Worm (Caenorhabditis elegans) whole organism, late embryonic: ENCODE data around the gene rpl-16.
A peak's percentile ranks its signal among the peaks of the same experiment; 100 is the strongest.

ENCODE experiments used
- C08G9.2 ChIP-seq: sonication (generic microtip); optimal IDR thresholded peaks from 2 replicates; lab custom pipeline; 2016; ENCODE audit warnings: mild to moderate bottlenecking, missing genetic modification characterization, moderate library complexity, missing compliant biosample characterization
- F13H6.1 ChIP-seq: sonication (generic microtip); optimal IDR thresholded peaks from 2 replicates; lab custom pipeline; 2016; ENCODE audit warnings: missing genetic modification characterization, missing compliant biosample characterization
- K02D7.2 ChIP-seq: sonication (generic microtip); optimal IDR thresholded peaks from 2 replicates; lab custom pipeline; 2017; ENCODE audit warnings: mild to moderate bottlenecking, missing genetic modification characterization, missing compliant biosample characterization
- T23F11.4 ChIP-seq: fragments of 200-800 bp; sonication (Bioruptor generic); optimal IDR thresholded peaks from 2 replicates; lab custom pipeline; 2018; ENCODE audit warnings: mild to moderate bottlenecking, missing genetic modification characterization, missing compliant biosample characterization
- ceh-14 ChIP-seq: sonication (generic microtip); optimal IDR thresholded peaks from 2 replicates; lab custom pipeline; 2016; ENCODE audit warnings: missing genotype, missing genetic modification characterization, missing compliant biosample characterization
- ceh-18 ChIP-seq: sonication (generic microtip); optimal IDR thresholded peaks from 2 replicates; lab custom pipeline; 2016; ENCODE audit warnings: missing genetic modification characterization, missing compliant biosample characterization
- ceh-2 ChIP-seq: sonication (generic microtip); optimal IDR thresholded peaks from 2 replicates; lab custom pipeline; 2016; ENCODE audit warnings: missing genotype, missing genetic modification characterization, missing compliant biosample characterization
- ceh-22 ChIP-seq: sonication (generic microtip); optimal IDR thresholded peaks from 2 replicates; lab custom pipeline; 2017; ENCODE audit warnings: missing biosample characterization, missing genetic modification characterization
- ceh-24 ChIP-seq: sonication (generic microtip); optimal IDR thresholded peaks from 2 replicates; lab custom pipeline; 2016; ENCODE audit warnings: mild to moderate bottlenecking, missing genetic modification characterization, missing compliant biosample characterization
- ceh-30 ChIP-seq: fragments of 150-350 bp; optimal IDR thresholded peaks from 2 replicates; lab custom pipeline; 2014; ENCODE audit warnings: missing biosample characterization, missing genetic modification characterization
- ceh-31 ChIP-seq: sonication (generic microtip); optimal IDR thresholded peaks from 2 replicates; lab custom pipeline; 2016; ENCODE audit warnings: missing genetic modification characterization, missing compliant biosample characterization
- ceh-34 ChIP-seq: sonication (generic microtip); optimal IDR thresholded peaks from 2 replicates; lab custom pipeline; 2016; ENCODE audit warnings: mild to moderate bottlenecking, missing genetic modification characterization, missing compliant biosample characterization
- ceh-48 ChIP-seq: sonication (generic microtip); optimal IDR thresholded peaks from 2 replicates; lab custom pipeline; 2016; ENCODE audit warnings: missing genetic modification characterization, inconsistent platforms, missing compliant biosample characterization
- ceh-6 ChIP-seq: fragments of 200-800 bp; sonication (Bioruptor generic); optimal IDR thresholded peaks from 2 replicates; lab custom pipeline; 2018; ENCODE audit warnings: mild to moderate bottlenecking, missing genetic modification characterization, missing compliant biosample characterization
- che-1 ChIP-seq: sonication (generic microtip); optimal IDR thresholded peaks from 2 replicates; lab custom pipeline; 2016; ENCODE audit warnings: mild to moderate bottlenecking, missing genetic modification characterization, missing compliant biosample characterization
- dmd-4 ChIP-seq: sonication (generic microtip); optimal IDR thresholded peaks from 2 replicates; lab custom pipeline; 2016; ENCODE audit warnings: borderline replicate concordance, missing genetic modification characterization, missing compliant biosample characterization
- dve-1 ChIP-seq: sonication (generic microtip); optimal IDR thresholded peaks from 2 replicates; lab custom pipeline; 2017; ENCODE audit warnings: antibody characterized with exemption, mild to moderate bottlenecking, missing genetic modification characterization, missing compliant biosample characterization
- elt-2 ChIP-seq: sonication (generic microtip); optimal IDR thresholded peaks from 2 replicates; lab custom pipeline; 2016; ENCODE audit warnings: missing genetic modification reagents, missing genetic modification characterization, missing compliant biosample characterization
- elt-4 ChIP-seq: sonication (generic microtip); optimal IDR thresholded peaks from 2 replicates; lab custom pipeline; 2016; ENCODE audit warnings: missing genetic modification characterization, missing compliant biosample characterization
- ets-4 ChIP-seq: sonication (generic microtip); optimal IDR thresholded peaks from 2 replicates; lab custom pipeline; 2016; ENCODE audit warnings: missing genetic modification characterization, missing compliant biosample characterization
- eyg-1 ChIP-seq: sonication (generic microtip); optimal IDR thresholded peaks from 2 replicates; lab custom pipeline; 2016; ENCODE audit warnings: missing genotype, missing genetic modification characterization, missing compliant biosample characterization
- fax-1 ChIP-seq: sonication (generic microtip); optimal IDR thresholded peaks from 2 replicates; lab custom pipeline; 2016; ENCODE audit warnings: missing genotype, missing genetic modification characterization, missing compliant biosample characterization
- hlh-13 ChIP-seq: fragments of 200-800 bp; sonication (Bioruptor generic); optimal IDR thresholded peaks from 2 replicates; lab custom pipeline; 2018; ENCODE audit warnings: mild to moderate bottlenecking, missing genetic modification characterization, missing compliant biosample characterization
- hlh-15 ChIP-seq: sonication (generic microtip); optimal IDR thresholded peaks from 2 replicates; lab custom pipeline; 2016; ENCODE audit warnings: missing genetic modification characterization, missing compliant biosample characterization
- hlh-30 ChIP-seq: sonication (generic microtip); optimal IDR thresholded peaks from 2 replicates; lab custom pipeline; 2017; ENCODE audit warnings: antibody characterized with exemption, missing genetic modification characterization, missing compliant biosample characterization; ENCODE audit not compliant: insufficient read depth
- hlh-6 ChIP-seq: sonication (generic microtip); optimal IDR thresholded peaks from 2 replicates; lab custom pipeline; 2016; ENCODE audit warnings: missing genotype, missing genetic modification characterization, missing compliant biosample characterization
- hlh-8 ChIP-seq: sonication (generic microtip); optimal IDR thresholded peaks from 2 replicates; lab custom pipeline; 2016; ENCODE audit warnings: missing genotype, missing genetic modification characterization, missing compliant biosample characterization
- lim-6 ChIP-seq: sonication (generic microtip); optimal IDR thresholded peaks from 2 replicates; lab custom pipeline; 2016; ENCODE audit warnings: missing genetic modification characterization, missing compliant biosample characterization
- lin-11 ChIP-seq: fragments of 200-800 bp; sonication (Bioruptor generic); optimal IDR thresholded peaks from 2 replicates; lab custom pipeline; 2018; ENCODE audit warnings: mild to moderate bottlenecking, missing genetic modification characterization, missing compliant biosample characterization
- mec-3 ChIP-seq: sonication (generic microtip); optimal IDR thresholded peaks from 2 replicates; lab custom pipeline; 2016; ENCODE audit warnings: borderline replicate concordance, missing genetic modification characterization, missing compliant biosample characterization
- nfya-1 ChIP-seq: sonication (generic microtip); optimal IDR thresholded peaks from 2 replicates; lab custom pipeline; 2017; ENCODE audit warnings: missing genetic modification characterization, mild to moderate bottlenecking, missing compliant biosample characterization, antibody characterized with exemption, moderate library complexity
- nhr-11 ChIP-seq: fragments of 150-350 bp; optimal IDR thresholded peaks from 2 replicates; lab custom pipeline; 2014; ENCODE audit warnings: missing biosample characterization, missing genetic modification characterization
- pag-3 ChIP-seq: sonication (generic microtip); optimal IDR thresholded peaks from 2 replicates; lab custom pipeline; 2016; ENCODE audit warnings: missing compliant biosample characterization, missing genetic modification characterization, borderline replicate concordance
- pat-9 ChIP-seq: fragments of 200-800 bp; sonication (Bioruptor generic); optimal IDR thresholded peaks from 2 replicates; lab custom pipeline; 2018; ENCODE audit warnings: mild to moderate bottlenecking, missing genetic modification characterization, moderate library complexity, missing compliant biosample characterization
- pax-1 ChIP-seq: fragments of 150-350 bp; optimal IDR thresholded peaks from 2 replicates; lab custom pipeline; 2014; ENCODE audit warnings: missing biosample characterization, missing genetic modification characterization
- pqm-1 ChIP-seq: sonication (generic microtip); optimal IDR thresholded peaks from 2 replicates; lab custom pipeline; 2016; ENCODE audit warnings: missing genetic modification characterization, missing compliant biosample characterization
- pros-1 ChIP-seq: fragments of 150-350 bp; optimal IDR thresholded peaks from 2 replicates; lab custom pipeline; 2014; ENCODE audit warnings: missing biosample characterization, missing genetic modification reagents, missing genetic modification characterization
- ref-2 ChIP-seq: sonication (generic microtip); optimal IDR thresholded peaks from 2 replicates; lab custom pipeline; 2016; ENCODE audit warnings: missing genetic modification characterization, missing compliant biosample characterization
- rnt-1 ChIP-seq: sonication (generic microtip); optimal IDR thresholded peaks from 2 replicates; lab custom pipeline; 2016; ENCODE audit warnings: missing genetic modification characterization, missing compliant biosample characterization
- sdc-2 ChIP-seq: sonication (generic microtip); optimal IDR thresholded peaks from 2 replicates; lab custom pipeline; 2016; ENCODE audit warnings: missing genotype, missing genetic modification characterization, missing compliant biosample characterization
- sox-2 ChIP-seq: fragments of 200-800 bp; sonication (Bioruptor generic); IDR thresholded peaks from 2 replicates; pipeline ENCODE4 v1.3.6; 2022; ENCODE audit warnings: missing genetic modification reagents, missing genetic modification characterization, missing compliant biosample characterization
- sox-4 ChIP-seq: sonication (generic microtip); optimal IDR thresholded peaks from 2 replicates; lab custom pipeline; 2017; ENCODE audit warnings: mild to moderate bottlenecking, missing genetic modification characterization, inconsistent platforms, missing compliant biosample characterization
- tbx-2 ChIP-seq: sonication (generic microtip); optimal IDR thresholded peaks from 2 replicates; lab custom pipeline; 2016; ENCODE audit warnings: missing genetic modification characterization, missing compliant biosample characterization
- unc-3 ChIP-seq, 2 experiments: fragments of 200-800 bp in 1 of 2; sonication (Bioruptor generic) in 1 of 2; sonication (generic microtip) in 1 of 2; conservative IDR thresholded peaks in 1 of 2; optimal IDR thresholded peaks in 1 of 2; 2 replicates each; pipeline versions ENCODE4 v1.3.6 to Lab custom; 2016 to 2022; ENCODE audit warnings: missing compliant biosample characterization in 2 of 2, missing genetic modification characterization in 2 of 2, missing genetic modification reagents in 1 of 2
- unc-42 ChIP-seq: sonication (generic microtip); optimal IDR thresholded peaks from 2 replicates; lab custom pipeline; 2016; ENCODE audit warnings: missing genotype, missing genetic modification characterization, missing compliant biosample characterization
- unc-55 ChIP-seq: sonication (generic microtip); optimal IDR thresholded peaks from 2 replicates; lab custom pipeline; 2017; ENCODE audit warnings: missing biosample characterization, missing genetic modification reagents, missing genetic modification characterization
- unc-86 ChIP-seq: sonication (generic microtip); optimal IDR thresholded peaks from 2 replicates; lab custom pipeline; 2016; ENCODE audit warnings: missing genetic modification characterization, missing compliant biosample characterization
- zip-5 ChIP-seq: sonication (generic microtip); optimal IDR thresholded peaks from 2 replicates; lab custom pipeline; 2016; ENCODE audit warnings: missing genetic modification characterization, missing compliant biosample characterization
- ztf-16 ChIP-seq: sonication (generic microtip); optimal IDR thresholded peaks from 2 replicates; lab custom pipeline; 2017; ENCODE audit warnings: missing genetic modification characterization, missing compliant biosample characterization

rpl-16 gene

DNA sequence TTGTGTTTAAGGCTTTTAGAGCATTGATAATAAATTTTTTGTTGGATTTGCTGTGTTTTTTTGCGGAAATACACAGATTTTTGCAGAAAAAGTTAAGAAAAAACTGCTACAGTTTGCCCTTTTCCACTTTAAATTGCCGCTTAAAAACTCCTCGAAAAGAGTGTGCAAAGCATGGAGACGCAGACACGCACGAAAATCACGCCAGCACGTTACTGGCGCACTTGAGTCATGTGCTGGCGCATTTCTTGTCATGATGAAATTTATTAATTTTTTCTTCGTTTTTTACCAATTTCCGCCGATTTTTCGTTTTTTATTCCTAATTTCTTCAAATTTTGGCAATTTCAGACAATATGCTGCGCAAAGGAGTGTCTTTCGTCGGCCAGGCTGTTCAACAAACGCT lies 43.3 kb downstream of the rpl-16 start, which contains the start of gene C34C12.8 (continued):
- TF ChIP-seq dve-1 (tag; lab: Kevin White, UChicago) = peak; percentile 57
- TF ChIP-seq tbx-2 (tag; lab: Kevin White, UChicago) = peak; percentile 70
- TF ChIP-seq hlh-13 (GFP tag; lab: Kevin White, UChicago) = peak; percentile 11
- no peak for TF ChIP-seq hlh-8 (tag; lab: Kevin White, UChicago)
- no peak for TF ChIP-seq T23F11.4 (GFP tag; lab: Kevin White, UChicago)
- no peak for TF ChIP-seq lim-6 (tag; lab: Kevin White, UChicago)
- peak; percentile 71 for TF ChIP-seq hlh-30
- TF ChIP-seq che-1 (tag; lab: Kevin White, UChicago) = no peak
- peak; percentile 51 for TF ChIP-seq C08G9.2 (tag; lab: Kevin White, UChicago)
- no peak for TF ChIP-seq pag-3 (tag; lab: Kevin White, UChicago)
- TF ChIP-seq ceh-24 = no peak
- TF ChIP-seq eyg-1 (tag; lab: Kevin White, UChicago) = no peak
- no peak for TF ChIP-seq ceh-6 (GFP tag; lab: Kevin White, UChicago)
- TF ChIP-seq ztf-16 = peak; percentile 15
- no peak for TF ChIP-seq sdc-2 (tag; lab: Kevin White, UChicago)
- TF ChIP-seq F13H6.1 (tag; lab: Kevin White, UChicago) = no peak
- no peak for TF ChIP-seq elt-4
- TF ChIP-seq zip-5 (tag; lab: Kevin White, UChicago) = no peak
- TF ChIP-seq dmd-4 (tag; lab: Kevin White, UChicago) = peak; percentile 30
- peak; percentile 87 for TF ChIP-seq nfya-1 (tag; lab: Kevin White, UChicago)
- TF ChIP-seq elt-2 (tag; lab: Kevin White, UChicago) = peak; percentile 51
- peak; percentile 39 for TF ChIP-seq sox-4 (tag; lab: Kevin White, UChicago)
- no peak for TF ChIP-seq ceh-22 (tag; lab: Kevin White, UChicago)
- TF ChIP-seq mec-3 (tag; lab: Kevin White, UChicago) = no peak
- TF ChIP-seq nhr-11 (tag; lab: Kevin White, UChicago) = no peak
- peak; percentile 37 for TF ChIP-seq unc-86 (tag; lab: Kevin White, UChicago)
- TF ChIP-seq K02D7.2 (tag; lab: Kevin White, UChicago) = no peak
- TF ChIP-seq ceh-14 (tag; lab: Kevin White, UChicago) = peak; percentile 41
- peak; percentile 9 for TF ChIP-seq hlh-15 (tag; lab: Kevin White, UChicago)
- peak; percentile 13 for TF ChIP-seq ceh-48 (tag; lab: Kevin White, UChicago)
- no peak for TF ChIP-seq pros-1
- peak; percentile 40 for TF ChIP-seq pat-9 (tag; lab: Kevin White, UChicago)

DNA sequence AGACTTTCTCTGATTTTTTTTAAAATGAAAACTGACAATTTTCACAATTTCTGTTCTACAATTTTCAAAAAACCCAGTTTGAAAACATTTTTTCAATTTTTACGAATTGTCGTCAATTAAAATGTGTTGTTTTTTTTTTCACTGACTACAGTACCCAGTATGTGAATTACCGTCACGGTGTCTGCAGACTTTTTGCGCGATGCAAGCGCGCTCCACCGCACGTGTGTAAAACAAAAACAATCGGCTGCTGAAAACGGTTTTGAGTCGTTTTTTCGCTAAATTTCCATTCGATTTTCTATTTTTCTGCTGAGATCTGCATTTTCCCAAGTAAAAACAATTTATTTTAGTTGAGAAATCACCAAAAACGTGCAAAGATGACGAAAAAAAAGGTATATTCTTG lies 47.2 kb downstream of the rpl-16 start:
- peak; percentile 52 for TF ChIP-seq C08G9.2 (tag; lab: Kevin White, UChicago)
- TF ChIP-seq F13H6.1 (tag; lab: Kevin White, UChicago) = no peak
- TF ChIP-seq ceh-48 (tag; lab: Kevin White, UChicago) = no peak
- TF ChIP-seq rnt-1 = peak; percentile 17
- TF ChIP-seq unc-86 (tag; lab: Kevin White, UChicago) = peak; percentile 44
- no peak for TF ChIP-seq sox-4 (tag; lab: Kevin White, UChicago)
- peak; percentile 50 for TF ChIP-seq hlh-30
- TF ChIP-seq elt-2 (tag; lab: Kevin White, UChicago) = peak; percentile 68
- TF ChIP-seq unc-42 (tag; lab: Kevin White, UChicago) = peak; percentile 63
- TF ChIP-seq ceh-30 = peak; percentile 53
- peak; percentile 83 for TF ChIP-seq ceh-18 (tag; lab: Kevin White, UChicago)
- peak; percentile 30 for TF ChIP-seq pax-1 (tag; lab: Kevin White, UChicago)
- TF ChIP-seq ztf-16 = peak; percentile 52
- TF ChIP-seq hlh-6 (tag; lab: Kevin White, UChicago) = no peak
- peak; percentile 50 for TF ChIP-seq unc-55 (GFP tag; lab: Kevin White, UChicago)
- TF ChIP-seq ceh-31 (tag; lab: Kevin White, UChicago) = peak; percentile 72
- TF ChIP-seq ref-2 (tag; lab: Kevin White, UChicago) = peak; percentile 83
- TF ChIP-seq dmd-4 (tag; lab: Kevin White, UChicago) = no peak
- TF ChIP-seq sox-2 = peak; percentile 12; the same call in 1 of the 2 replicates
- TF ChIP-seq tbx-2 (tag; lab: Kevin White, UChicago) = peak; percentile 64
- TF ChIP-seq unc-3 (GFP tag; conservative IDR thresholded peaks at IDR 0.05; lab: Robert Waterston, UW) = no peak
- TF ChIP-seq unc-3 (tag; optimal IDR thresholded peaks at IDR 0.05; lab: Kevin White, UChicago) = peak; percentile 32
- peak; percentile 91 for TF ChIP-seq nfya-1 (tag; lab: Kevin White, UChicago)
- TF ChIP-seq ets-4 (tag; lab: Kevin White, UChicago) = peak; percentile 38
- peak; percentile 49 for TF ChIP-seq pqm-1 (tag; lab: Kevin White, UChicago)
- peak; percentile 78 for TF ChIP-seq ceh-34 (tag; lab: Kevin White, UChicago)
- TF ChIP-seq fax-1 (tag; lab: Kevin White, UChicago) = peak; percentile 11
- no peak for TF ChIP-seq ceh-2 (tag; lab: Kevin White, UChicago)
- TF ChIP-seq ceh-14 (tag; lab: Kevin White, UChicago) = peak; percentile 79
- no peak for TF ChIP-seq lin-11 (tag; lab: Kevin White, UChicago)
